Fruit fly (Drosophila melanogaster) S2 (cell line): ENCODE measurements around the gene Sur-8.

Experiments
- CG8478 ChIP-seq: fragments of >200 bp; optimal IDR thresholded peaks from 2 replicates; lab custom pipeline; 2018
- CTCF ChIP-seq, 2 experiments: fragments of >200 bp; optimal IDR thresholded peaks; 2 replicates each; lab custom pipeline; 2018

dm6 chr3R:17417167-17417566 lies 14.9 kb upstream of the Sur-8 start, which contains the start of gene CG33333:
- TF ChIP-seq CG8478 (lab: Kevin White, UChicago) (no peak), CTCF (optimal IDR thresholded peaks at IDR 0.05; lab: Kevin White, UChicago) (no peak)
